Fruit fly (Drosophila melanogaster) Kc167 (cell line): ENCODE results near the gene Grip91.

Experiments used
- Myc ChIP-seq: fragments of >200 bp; optimal IDR thresholded peaks from 2 replicates; lab custom pipeline; 2017; ENCODE audit warnings: missing external identifiers
- Sin3A ChIP-seq: fragments of >200 bp; optimal IDR thresholded peaks from 2 replicates; lab custom pipeline; 2018; ENCODE audit warnings: missing external identifiers
- h ChIP-seq: fragments of >200 bp; optimal IDR thresholded peaks from 3 replicates; lab custom pipeline; 2018; ENCODE audit warnings: missing external identifiers
- insv ChIP-seq: fragments of >200 bp; optimal IDR thresholded peaks from 3 replicates; lab custom pipeline; 2018; ENCODE audit warnings: missing external identifiers
- psq ChIP-seq: fragments of >200 bp; optimal IDR thresholded peaks from 2 replicates; lab custom pipeline; 2017; ENCODE audit warnings: missing external identifiers
- ttk ChIP-seq: sonication (Bioruptor generic); optimal IDR thresholded peaks from 2 replicates; lab custom pipeline; 2017; ENCODE audit warnings: missing external identifiers

Grip91 gene

DNA sequence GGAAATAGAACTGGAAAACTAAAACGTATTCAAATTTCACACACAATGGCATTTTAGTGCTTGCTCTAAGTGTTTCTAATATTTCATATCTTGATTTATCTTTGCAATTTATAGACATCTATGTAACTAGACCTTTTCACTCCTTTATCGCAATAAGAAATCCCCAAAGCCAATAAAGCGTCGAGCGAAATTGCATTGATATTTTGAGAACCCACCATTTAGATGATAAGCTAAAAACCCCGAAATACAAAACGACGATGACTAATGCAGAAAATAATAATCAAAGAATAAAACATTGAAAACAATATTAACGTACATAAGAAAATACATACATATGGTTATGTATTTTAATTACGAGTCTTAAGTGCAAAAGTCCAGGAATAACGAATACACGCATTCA lies 34.1 kb upstream of the Grip91 start:
- TF ChIP-seq h (no peak), insv (no peak), Myc (lab: Kevin White, UChicago) (no peak), Sin3A (lab: Kevin White, UChicago) (no peak), ttk (lab: Kevin White, UChicago) (no peak), psq (lab: Kevin White, UChicago) (no peak)

DNA sequence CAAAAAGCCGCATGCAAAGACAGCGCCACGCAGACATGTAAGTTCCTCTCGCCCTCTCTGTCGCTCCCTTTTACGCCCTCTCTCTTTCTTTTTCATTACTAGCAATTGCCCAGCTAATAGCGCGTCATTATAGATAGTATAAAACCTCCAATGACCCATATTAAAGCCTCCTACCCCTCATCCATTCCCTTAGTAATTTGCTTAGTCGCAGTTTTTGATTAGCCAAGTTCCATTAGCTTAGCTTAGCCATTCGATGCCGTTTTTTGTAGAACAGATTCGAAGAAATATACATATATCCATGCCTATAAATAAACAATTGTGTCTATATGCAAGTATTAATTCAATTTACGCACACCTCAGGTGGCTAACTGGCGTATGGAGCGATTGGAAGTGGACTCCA lies 26.3 kb upstream of the Grip91 start:
- no peak for TF ChIP-seq Myc (lab: Kevin White, UChicago)
- TF ChIP-seq h: no peak
- no peak for TF ChIP-seq Sin3A (lab: Kevin White, UChicago)
- no peak for TF ChIP-seq insv
- no peak for TF ChIP-seq psq (lab: Kevin White, UChicago)
- TF ChIP-seq ttk (lab: Kevin White, UChicago): no peak

DNA sequence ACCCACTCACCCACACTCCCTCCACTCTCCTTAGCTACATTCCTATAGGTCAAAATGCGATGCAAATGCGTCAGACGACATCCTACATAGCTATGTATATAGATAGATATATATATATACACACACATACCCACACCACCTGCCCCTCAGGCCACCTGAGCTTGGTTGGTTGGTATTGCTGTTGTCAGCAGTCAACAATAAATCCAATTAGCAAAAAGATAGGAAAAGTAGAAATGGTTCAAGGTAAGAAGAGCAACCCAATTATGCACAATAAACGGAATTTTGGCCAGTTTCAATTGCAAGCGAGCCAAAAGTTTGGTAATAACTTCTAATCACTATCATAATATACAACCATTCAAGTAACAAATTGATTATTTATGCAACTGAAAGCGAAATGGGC lies 22.0 kb upstream of the Grip91 start:
- TF ChIP-seq psq (lab: Kevin White, UChicago) (no peak), h (no peak), Myc (lab: Kevin White, UChicago) (no peak), ttk (lab: Kevin White, UChicago) (no peak), Sin3A (lab: Kevin White, UChicago) (no peak), insv (no peak)

DNA sequence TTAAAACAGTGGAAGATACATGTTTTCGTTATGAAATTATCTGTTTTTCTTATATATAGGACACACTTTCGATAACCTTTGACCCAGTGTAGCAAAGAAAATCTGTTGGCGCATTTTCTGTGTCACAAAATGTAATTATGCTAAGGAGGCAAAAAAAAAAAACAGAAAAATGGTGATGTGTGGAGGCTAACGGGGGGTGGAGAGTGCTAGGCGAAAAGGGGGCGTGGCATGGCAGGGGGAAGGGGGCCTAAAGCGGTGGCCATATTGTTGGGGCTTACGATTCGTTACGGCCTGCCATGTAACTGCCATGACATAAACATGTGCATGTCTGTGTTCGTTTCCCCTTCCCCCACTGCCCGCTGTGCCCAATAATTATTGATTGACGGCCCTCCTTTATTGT lies 20.7 kb upstream of the Grip91 start:
- TF ChIP-seq psq (lab: Kevin White, UChicago) (no peak), ttk (lab: Kevin White, UChicago) (no peak), insv (no peak), Sin3A (lab: Kevin White, UChicago) (no peak), Myc (lab: Kevin White, UChicago) (no peak), h (no peak)

DNA sequence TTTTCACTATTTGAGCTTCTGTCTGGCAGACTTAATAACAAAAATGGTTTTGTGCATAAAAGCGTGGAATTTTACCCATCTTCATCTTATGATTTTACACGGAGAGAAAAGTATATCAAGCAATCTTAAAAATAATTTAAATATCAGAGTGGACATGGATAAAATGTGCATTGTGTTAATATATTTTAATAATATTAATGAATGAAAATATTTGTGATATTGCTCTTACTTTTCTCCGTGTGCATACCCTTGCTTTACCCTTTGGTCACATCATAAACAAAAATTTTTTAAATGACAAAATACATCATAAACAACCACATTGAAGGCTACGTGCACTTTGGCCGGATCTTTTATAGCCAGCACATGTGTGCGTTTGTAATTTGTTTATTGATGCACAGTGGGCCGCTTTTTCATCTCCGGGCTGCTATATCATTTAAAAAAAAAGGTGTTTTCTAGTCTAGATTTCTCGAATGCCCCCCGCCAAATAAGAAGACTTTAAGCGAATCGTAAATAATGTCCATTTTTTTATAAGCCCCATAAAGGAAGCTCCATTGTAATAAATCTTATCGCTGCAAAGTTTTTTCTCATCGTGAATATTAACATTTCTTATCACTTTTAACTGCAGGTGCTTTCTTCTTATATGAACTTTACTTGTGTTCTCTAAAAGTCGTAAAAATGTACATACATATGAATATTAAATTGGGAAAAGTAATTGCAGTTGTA lies 20.1 kb upstream of the Grip91 start:
- TF ChIP-seq Myc (lab: Kevin White, UChicago) (no peak), ttk (lab: Kevin White, UChicago) (no peak), h (no peak), psq (lab: Kevin White, UChicago) (no peak), insv (no peak), Sin3A (lab: Kevin White, UChicago) (no peak)

DNA sequence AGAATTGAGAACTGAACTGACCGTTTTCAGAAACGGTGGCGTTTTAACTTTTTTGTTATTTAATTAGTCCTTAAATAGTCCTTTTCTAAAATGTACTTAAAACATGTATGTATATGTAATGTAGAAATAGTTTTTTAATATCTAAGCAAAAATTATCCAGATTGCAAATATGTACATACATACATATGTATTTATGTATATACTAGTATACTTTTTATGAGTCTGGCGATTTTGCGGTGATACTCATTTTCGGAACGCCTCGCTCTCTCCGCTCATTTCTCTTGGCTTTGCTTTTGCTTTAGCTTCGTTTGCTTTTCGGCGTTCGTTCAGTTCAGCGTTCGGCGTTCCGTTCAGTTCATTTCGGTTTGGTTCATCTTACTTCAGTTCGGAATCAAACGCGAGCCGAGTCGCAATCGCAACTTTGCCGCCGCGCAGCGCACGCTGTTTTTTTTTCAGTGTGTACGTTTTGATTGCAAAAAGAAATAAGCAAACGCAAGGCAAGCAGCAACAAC lies 17.9 kb upstream of the Grip91 start, which contains the start of gene rdgB:
Gene rdgB (plus strand): TSS at position 381 of the 512 bp plus-strand sequence.
- TF ChIP-seq Myc (lab: Kevin White, UChicago) (no peak), psq (lab: Kevin White, UChicago) (no peak), insv (no peak), ttk (lab: Kevin White, UChicago) (no peak), h (no peak), Sin3A (lab: Kevin White, UChicago) (no peak)

DNA sequence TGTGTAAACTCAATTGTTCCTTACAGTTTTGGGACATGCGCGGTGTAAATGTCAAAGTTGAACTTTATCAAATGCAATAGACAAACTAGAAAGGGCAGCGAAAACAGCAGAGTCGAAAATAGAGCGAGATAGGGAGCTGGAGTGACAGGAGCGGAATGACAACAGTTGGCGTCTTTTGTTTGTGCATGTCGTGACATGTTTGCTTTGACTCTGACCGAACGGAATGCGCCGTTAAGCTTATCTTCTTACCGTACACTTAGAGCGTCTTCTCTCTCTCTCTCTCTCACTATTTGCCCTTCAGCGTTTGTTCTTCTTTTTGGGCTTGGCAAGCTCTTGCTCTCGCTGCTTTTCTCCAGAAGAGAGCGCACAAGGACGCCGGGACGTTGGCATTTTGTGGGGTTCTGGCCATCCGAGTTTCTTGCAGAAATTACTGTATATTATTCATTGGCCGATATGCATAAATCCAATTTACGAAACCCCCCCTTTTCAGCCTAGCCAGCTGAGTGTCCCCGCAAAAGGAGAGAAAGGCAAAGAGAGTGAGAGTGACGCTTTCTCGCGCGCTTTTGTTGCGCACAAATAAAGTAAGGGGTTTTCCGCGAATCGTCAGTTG lies 17.4 kb upstream of the Grip91 start:
- no peak for TF ChIP-seq psq (lab: Kevin White, UChicago)
- TF ChIP-seq Sin3A (lab: Kevin White, UChicago): no peak
- no peak for TF ChIP-seq Myc (lab: Kevin White, UChicago)
- TF ChIP-seq h: no peak
- TF ChIP-seq insv: no peak

DNA sequence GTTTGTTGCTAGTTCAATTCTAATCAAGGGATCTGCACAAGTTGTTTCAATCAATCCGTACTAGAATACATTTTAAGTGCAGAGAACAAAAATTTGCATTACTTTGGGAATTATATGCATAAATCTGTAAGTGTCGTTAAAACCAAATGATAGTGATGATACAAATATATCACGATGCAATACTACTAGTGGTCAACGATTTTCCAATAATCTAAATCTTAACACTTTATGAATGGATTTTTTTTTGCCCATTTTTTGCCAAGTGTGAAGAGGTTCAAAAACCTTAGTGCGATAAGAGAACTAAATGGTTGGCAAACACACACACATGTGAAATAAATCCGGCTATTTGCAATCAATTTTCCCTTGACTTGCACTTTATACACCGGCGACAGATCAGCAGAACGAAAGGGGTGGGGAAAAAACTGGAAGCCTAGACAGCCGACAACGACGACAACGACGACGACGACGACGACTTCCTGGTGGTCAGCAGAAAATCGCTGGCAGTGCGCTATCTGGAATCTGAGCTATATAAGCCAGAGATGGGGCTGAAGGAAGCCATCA lies 14.6 kb upstream of the Grip91 start, which contains the start of gene Yp3:
Gene Yp3 (plus strand): TSS at position 558 of the 561 bp plus-strand sequence.
- no peak for TF ChIP-seq psq (lab: Kevin White, UChicago)
- TF ChIP-seq h: no peak
- no peak for TF ChIP-seq Myc (lab: Kevin White, UChicago)
- no peak for TF ChIP-seq insv
- TF ChIP-seq Sin3A (lab: Kevin White, UChicago): no peak
- TF ChIP-seq ttk (lab: Kevin White, UChicago): no peak

DNA sequence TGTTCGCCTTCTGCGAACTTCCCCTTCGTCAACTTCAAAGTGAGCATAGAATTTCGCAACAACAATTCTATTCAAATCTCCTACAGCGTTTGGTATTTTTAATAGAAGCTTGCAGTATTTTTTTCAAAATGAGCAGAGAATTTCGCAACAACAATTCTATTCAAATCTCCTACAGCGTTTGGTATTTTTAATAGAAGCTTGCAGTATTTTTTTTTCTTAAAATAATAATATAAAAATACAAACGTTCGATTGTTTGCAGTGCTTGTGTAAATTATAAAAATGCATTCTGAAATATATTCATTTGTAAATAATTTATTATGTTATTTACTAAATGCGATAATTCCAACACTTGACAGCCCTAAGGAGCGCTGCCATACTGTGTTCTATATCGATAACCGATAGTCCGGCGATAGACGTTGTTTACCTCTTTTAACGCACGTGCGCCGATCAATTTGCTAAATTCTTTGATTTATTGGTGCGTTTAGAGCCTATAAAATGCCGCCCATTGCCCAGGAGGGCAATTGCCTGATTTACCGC lies 12.4 kb upstream of the Grip91 start, which contains the start of the genes CG32625 and Rtc1:
Gene CG32625 (minus strand): TSS at position 51 of the 537 bp plus-strand sequence.
Gene Rtc1 (plus strand): TSS at position 404 of the 537 bp plus-strand sequence.
- TF ChIP-seq psq (lab: Kevin White, UChicago) (no peak), Sin3A (lab: Kevin White, UChicago) (no peak), h (no peak), ttk (lab: Kevin White, UChicago) (no peak), Myc (lab: Kevin White, UChicago) (no peak), insv (no peak)

DNA sequence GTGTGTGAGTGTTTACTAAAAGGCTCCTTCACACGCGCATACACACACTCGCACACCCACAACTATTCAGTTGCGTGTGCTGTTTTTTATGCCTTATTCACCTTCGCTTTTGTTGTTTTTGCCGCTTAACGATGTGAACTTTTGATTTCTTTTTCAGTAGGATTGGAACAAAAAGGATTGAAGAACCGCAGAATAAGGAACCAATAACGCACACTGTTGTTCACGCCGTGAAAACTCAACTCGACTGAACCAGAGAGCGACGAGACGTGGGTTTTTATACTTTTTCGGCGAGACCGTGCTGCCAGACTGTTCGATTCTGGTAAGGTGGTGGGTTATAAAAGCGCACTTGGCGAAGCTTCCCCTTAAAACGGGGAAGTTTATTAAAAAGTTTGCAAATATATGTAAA lies 10.7 kb upstream of the Grip91 start, which contains the start of gene Pdcd4:
Gene Pdcd4 (minus strand): TSS at position 255 of the 406 bp plus-strand sequence.
- TF ChIP-seq ttk (lab: Kevin White, UChicago) (no peak), insv (no peak), psq (lab: Kevin White, UChicago) (no peak), Myc (lab: Kevin White, UChicago) (no peak), h (no peak), Sin3A (lab: Kevin White, UChicago) (no peak)

DNA sequence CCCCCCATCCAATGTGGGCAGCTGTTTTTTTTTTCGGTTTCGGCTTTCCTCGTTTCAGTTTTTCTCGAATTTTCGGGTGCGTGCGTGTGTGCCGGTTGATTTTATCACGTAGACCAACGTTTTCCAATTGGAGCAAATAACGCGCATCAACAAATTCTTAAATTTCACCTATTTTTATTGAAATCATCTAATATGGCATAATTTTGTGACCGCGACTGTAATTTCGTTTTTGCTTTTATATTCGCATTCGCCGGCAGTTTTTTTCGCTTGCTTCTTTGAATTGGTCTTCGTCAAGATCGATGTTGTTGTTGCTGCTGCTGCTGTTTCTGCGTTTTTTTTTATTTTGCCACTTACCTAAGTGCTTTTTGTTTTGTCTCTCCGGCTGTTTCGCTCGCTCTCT lies 10.0 kb upstream of the Grip91 start:
- TF ChIP-seq insv: no peak
- no peak for TF ChIP-seq psq (lab: Kevin White, UChicago)
- no peak for TF ChIP-seq h
